Worm (Caenorhabditis elegans): Measurements from ENCODE around the gene ttr-45.

ce11 chrIV:13300591-13300990 is 46.6 kb downstream of the ttr-45 start, which contains the start of gene csn-6:
- no peak for TF ChIP-seq tbx-11 (GFP tag; IDR thresholded peaks at IDR 0.05)
- no peak for TF ChIP-seq pes-1 (GFP tag; IDR thresholded peaks at IDR 0.05)
